Fruit fly (Drosophila melanogaster): ENCODE results near the gene CG14971.

dm6 chr3L:3471174-3471573, at the start of gene CG14971:
- TF ChIP-seq Sin3A (optimal IDR thresholded peaks at IDR 0.05) (no peak), h (optimal IDR thresholded peaks at IDR 0.05) (no peak), psq (optimal IDR thresholded peaks at IDR 0.05) (no peak)

Measured in Kc167 (cell line).